Fruit fly (Drosophila melanogaster) whole organism, wandering third instar larva: ENCODE measurements around the gene RabX5.

Experiments
- Abd-B ChIP-seq: fragments of >200 bp; optimal IDR thresholded peaks from 2 replicates; lab custom pipeline; 2017; ENCODE audit warnings: missing biosample characterization, missing genetic modification characterization
- CG32264 ChIP-seq: fragments of 200-800 bp; sonication (Bioruptor generic); optimal IDR thresholded peaks from 2 replicates; lab custom pipeline; 2016; ENCODE audit warnings: missing biosample characterization, missing genetic modification characterization
- CG9705 ChIP-seq: fragments of 200-800 bp; sonication (Bioruptor generic); optimal IDR thresholded peaks from 2 replicates; lab custom pipeline; 2018; ENCODE audit warnings: missing biosample characterization, mild to moderate bottlenecking, missing genetic modification characterization
- CrebA ChIP-seq: fragments of 200-800 bp; sonication (Bioruptor generic); optimal IDR thresholded peaks from 2 replicates; lab custom pipeline; 2016; ENCODE audit warnings: missing biosample characterization, mild to moderate bottlenecking, missing genetic modification characterization, borderline replicate concordance
- Dfd ChIP-seq: fragments of >200 bp; optimal IDR thresholded peaks from 2 replicates; lab custom pipeline; 2017; ENCODE audit warnings: missing biosample characterization, missing genetic modification characterization
- Dif ChIP-seq: fragments of 200-275, 200-300 bp; sonication (Bioruptor generic); optimal IDR thresholded peaks from 2 replicates; lab custom pipeline; 2018; ENCODE audit warnings: missing biosample characterization, missing genetic modification characterization; ENCODE audit not compliant: partially characterized antibody
- GATAd ChIP-seq: sonication (Bioruptor generic); optimal IDR thresholded peaks from 2 replicates; lab custom pipeline; 2016; ENCODE audit warnings: missing biosample characterization, missing genetic modification characterization
- HLH106 ChIP-seq: fragments of 200-800 bp; optimal IDR thresholded peaks from 3 replicates; lab custom pipeline; 2019; ENCODE audit warnings: missing biosample characterization, mild to moderate bottlenecking, missing genetic modification characterization, moderate library complexity
- Hnf4 ChIP-seq: fragments of 200-800 bp; sonication (Bioruptor generic); optimal IDR thresholded peaks from 2 replicates; lab custom pipeline; 2016; ENCODE audit warnings: missing biosample characterization, mild to moderate bottlenecking, missing genetic modification characterization
- Hr78 ChIP-seq: fragments of >200 bp; optimal IDR thresholded peaks from 2 replicates; lab custom pipeline; 2017; ENCODE audit warnings: missing biosample characterization, missing genetic modification characterization
- Hr83 ChIP-seq: fragments of 200-300 bp; sonication (Bioruptor generic); optimal IDR thresholded peaks from 2 replicates; lab custom pipeline; 2016; ENCODE audit warnings: missing biosample characterization, mild to moderate bottlenecking, missing genetic modification characterization, moderate library complexity; ENCODE audit not compliant: poor library complexity, severe bottlenecking
- Jra ChIP-seq: sonication (Bioruptor generic); optimal IDR thresholded peaks from 2 replicates; lab custom pipeline; 2016; ENCODE audit warnings: missing biosample characterization, missing genetic modification characterization
- Mio ChIP-seq: sonication (Bioruptor generic); optimal IDR thresholded peaks from 2 replicates; lab custom pipeline; 2016; ENCODE audit warnings: missing biosample characterization, missing genetic modification characterization
- Myc ChIP-seq: fragments of >200 bp; optimal IDR thresholded peaks from 2 replicates; lab custom pipeline; 2017
- N ChIP-seq: fragments of >200 bp; optimal IDR thresholded peaks from 2 replicates; lab custom pipeline; 2018; ENCODE audit warnings: missing biosample characterization, missing external identifiers, missing genetic modification characterization
- OdsH ChIP-seq: fragments of 200-800 bp; sonication (Bioruptor generic); optimal IDR thresholded peaks from 2 replicates; lab custom pipeline; 2016; ENCODE audit warnings: missing biosample characterization, mild to moderate bottlenecking, missing genetic modification characterization
- Rel ChIP-seq, 2 experiments: fragments of 200-800 bp; sonication (Bioruptor generic) in 1 of 2; optimal IDR thresholded peaks; 2 replicates in 1 of 2; 3 replicates in 1 of 2; lab custom pipeline; 2016 to 2019; ENCODE audit warnings: mild to moderate bottlenecking in 2 of 2, missing biosample characterization in 2 of 2, missing genetic modification characterization in 2 of 2, moderate library complexity in 1 of 2
- Sp1 ChIP-seq: fragments of 200-800 bp; sonication (Bioruptor generic); optimal IDR thresholded peaks from 3 replicates; lab custom pipeline; 2019; ENCODE audit warnings: missing biosample characterization, mild to moderate bottlenecking, missing genetic modification characterization, moderate library complexity
- Vsx2 ChIP-seq: fragments of 200-300, 225-300 bp; sonication (Bioruptor generic); optimal IDR thresholded peaks from 2 replicates; lab custom pipeline; 2018; ENCODE audit warnings: missing biosample characterization, missing genetic modification characterization; ENCODE audit not compliant: partially characterized antibody
- br ChIP-seq: fragments of 200-800 bp; sonication (Bioruptor generic); optimal IDR thresholded peaks from 2 replicates; lab custom pipeline; 2016; ENCODE audit warnings: missing biosample characterization, missing genetic modification characterization
- brk ChIP-seq: fragments of 200-800 bp; sonication (Bioruptor generic); optimal IDR thresholded peaks from 2 replicates; lab custom pipeline; 2016; ENCODE audit warnings: missing biosample characterization, mild to moderate bottlenecking, missing genetic modification characterization
- dl ChIP-seq, 2 experiments: fragments of 175-275, 200-275 bp in 1 of 2; fragments of 200-275 bp in 1 of 2; sonication (Bioruptor generic); optimal IDR thresholded peaks; lab custom pipeline; 2018; ENCODE audit warnings: mild to moderate bottlenecking in 2 of 2, missing biosample characterization in 2 of 2, missing genetic modification characterization in 2 of 2, moderate library complexity in 2 of 2; ENCODE audit not compliant: partially characterized antibody in 2 of 2, insufficient read depth in 1 of 2
- dmrt93B ChIP-seq: fragments of 200-800 bp; sonication (Bioruptor generic); optimal IDR thresholded peaks from 2 replicates; lab custom pipeline; 2018; ENCODE audit warnings: missing biosample characterization, mild to moderate bottlenecking, missing genetic modification characterization
- dsf ChIP-seq: sonication (Bioruptor generic); optimal IDR thresholded peaks from 2 replicates; lab custom pipeline; 2016; ENCODE audit warnings: missing biosample characterization, missing genetic modification characterization, borderline replicate concordance
- ey ChIP-seq: fragments of 200-800 bp; sonication (Bioruptor generic); optimal IDR thresholded peaks from 2 replicates; lab custom pipeline; 2016; ENCODE audit warnings: missing biosample characterization, missing genetic modification characterization
- foxo ChIP-seq, 2 experiments: fragments of 200-800 bp; sonication (Bioruptor generic); optimal IDR thresholded peaks; 2 replicates in 1 of 2; 3 replicates in 1 of 2; lab custom pipeline; 2016 to 2017; ENCODE audit warnings: missing biosample characterization in 2 of 2, missing genetic modification characterization in 2 of 2
- fru ChIP-seq: fragments of 200-800 bp; sonication (Bioruptor generic); optimal IDR thresholded peaks from 3 replicates; lab custom pipeline; 2016; ENCODE audit warnings: missing biosample characterization, mild to moderate bottlenecking, missing genetic modification characterization
- h ChIP-seq: fragments of 200-800 bp; sonication (Bioruptor generic); optimal IDR thresholded peaks from 3 replicates; lab custom pipeline; 2016; ENCODE audit warnings: missing biosample characterization, mild to moderate bottlenecking, missing genetic modification characterization
- jim ChIP-seq: fragments of 175-275, 200-325 bp; sonication (Bioruptor generic); optimal IDR thresholded peaks from 2 replicates; lab custom pipeline; 2016; ENCODE audit warnings: missing biosample characterization, mild to moderate bottlenecking, missing genetic modification characterization
- lola ChIP-seq: fragments of >200 bp; optimal IDR thresholded peaks from 2 replicates; lab custom pipeline; 2017; ENCODE audit warnings: missing biosample characterization, missing genetic modification characterization
- pan ChIP-seq: fragments of >200 bp; optimal IDR thresholded peaks from 2 replicates; lab custom pipeline; 2017
- psq ChIP-seq: fragments of 200-800 bp; sonication (Bioruptor generic); optimal IDR thresholded peaks from 3 replicates; lab custom pipeline; 2017; ENCODE audit warnings: missing biosample characterization, mild to moderate bottlenecking, missing genetic modification characterization, moderate library complexity
- rgr ChIP-seq: fragments of 200-800 bp; sonication (Bioruptor generic); optimal IDR thresholded peaks from 3 replicates; lab custom pipeline; 2016; ENCODE audit warnings: missing biosample characterization, mild to moderate bottlenecking, missing genetic modification characterization
- sage ChIP-seq: fragments of 200-800 bp; sonication (Bioruptor generic); optimal IDR thresholded peaks from 2 replicates; lab custom pipeline; 2016; ENCODE audit warnings: missing biosample characterization, mild to moderate bottlenecking, missing genetic modification characterization
- sv ChIP-seq: fragments of 200-800 bp; sonication (Bioruptor generic); optimal IDR thresholded peaks from 3 replicates; lab custom pipeline; 2016; ENCODE audit warnings: missing biosample characterization, missing genetic modification characterization
- tai ChIP-seq: sonication (Bioruptor generic); optimal IDR thresholded peaks from 2 replicates; lab custom pipeline; 2016; ENCODE audit warnings: missing biosample characterization, missing genetic modification characterization
- usp ChIP-seq: fragments of >200 bp; optimal IDR thresholded peaks from 2 replicates; lab custom pipeline; 2017; ENCODE audit warnings: missing biosample characterization, missing genetic modification characterization
- woc ChIP-seq: sonication (Bioruptor generic); optimal IDR thresholded peaks from 2 replicates; lab custom pipeline; 2016; ENCODE audit warnings: missing biosample characterization, mild to moderate bottlenecking, missing genetic modification characterization

Gene RabX5

dm6 chr3L:1644920-1645567 is 24.9 kb downstream of the RabX5 start, which contains the start of the genes alphaCOP and CG13919:
Gene alphaCOP (minus strand): TSS chr3L:1645199.
Gene CG13919 (plus strand): TSS chr3L:1645467.
- TF ChIP-seq Hr83 (GFP tag; lab: Kevin White, UChicago) = peak; percentile 83
- peak; percentile 78 for TF ChIP-seq GATAd
- no peak for TF ChIP-seq Dif (GFP tag; lab: Kevin White, UChicago)
- TF ChIP-seq N (GFP tag; lab: Kevin White, UChicago) = no peak
- TF ChIP-seq Vsx2 = no peak
- no peak for TF ChIP-seq CrebA (GFP tag; lab: Kevin White, UChicago)
- TF ChIP-seq pan (lab: Kevin White, UChicago) = no peak
- peak; percentile 95 for TF ChIP-seq ey (GFP tag; lab: Kevin White, UChicago)
- TF ChIP-seq Abd-B (GFP tag; lab: Kevin White, UChicago) = no peak
- peak; percentile 97 for TF ChIP-seq Sp1 (GFP tag; lab: Kevin White, UChicago)
- TF ChIP-seq Dfd = no peak
- peak; percentile 96 for TF ChIP-seq woc
- TF ChIP-seq Mio (GFP tag; lab: Kevin White, UChicago) = peak; percentile 60
- TF ChIP-seq Jra = peak; percentile 96
- peak; percentile 95 for TF ChIP-seq fru (GFP tag; lab: Kevin White, UChicago)
- no peak for TF ChIP-seq usp (GFP tag; lab: Kevin White, UChicago)
- TF ChIP-seq sage (GFP tag; lab: Kevin White, UChicago) = no peak
- TF ChIP-seq Hnf4 (GFP tag; lab: Kevin White, UChicago) = no peak
- peak; percentile 88 for TF ChIP-seq Rel (GFP tag; optimal IDR thresholded peaks at IDR 0.05; lab: Kevin White, UChicago)
- TF ChIP-seq Rel (tag; optimal IDR thresholded peaks at IDR 0.05; lab: Kevin White, UChicago) = peak; percentile 83
- peak; percentile 98 for TF ChIP-seq rgr (GFP tag; lab: Kevin White, UChicago)
- no peak for TF ChIP-seq brk (GFP tag; lab: Kevin White, UChicago)
- TF ChIP-seq br = peak; percentile 96
- peak; percentile 97 for TF ChIP-seq OdsH (GFP tag; lab: Kevin White, UChicago)
- peak; percentile 98 for TF ChIP-seq HLH106 (tag; lab: Kevin White, UChicago)
- TF ChIP-seq psq (GFP tag; lab: Kevin White, UChicago) = peak; percentile 95
- no peak for TF ChIP-seq dl (GFP tag; optimal IDR thresholded peaks at IDR 0.05; lab: Kevin White, UChicago; ENCODE audit: insufficient read depth in 1 of 2, partially characterized antibody in 2 of 2)
- peak; percentile 89 for TF ChIP-seq dmrt93B (GFP tag; lab: Kevin White, UChicago)
- TF ChIP-seq h (GFP tag; lab: Kevin White, UChicago) = peak; percentile 99
- peak; percentile 86 for TF ChIP-seq CG9705 (GFP tag; lab: Kevin White, UChicago)
- peak; percentile 97 for TF ChIP-seq sv (GFP tag; lab: Kevin White, UChicago)
- TF ChIP-seq foxo (GFP tag; optimal IDR thresholded peaks at IDR 0.05; lab: Kevin White, UChicago) = peak; percentile 80 to 98
- no peak for TF ChIP-seq Hr78
- no peak for TF ChIP-seq lola (GFP tag; lab: Kevin White, UChicago)
- TF ChIP-seq CG32264 (GFP tag; lab: Kevin White, UChicago) = peak; percentile 91
- TF ChIP-seq dsf (GFP tag; lab: Kevin White, UChicago) = peak; percentile 94
- TF ChIP-seq Myc = peak; percentile 32
- TF ChIP-seq jim (GFP tag; lab: Kevin White, UChicago) = no peak
- no peak for TF ChIP-seq tai (GFP tag; lab: Kevin White, UChicago)

DNA sequence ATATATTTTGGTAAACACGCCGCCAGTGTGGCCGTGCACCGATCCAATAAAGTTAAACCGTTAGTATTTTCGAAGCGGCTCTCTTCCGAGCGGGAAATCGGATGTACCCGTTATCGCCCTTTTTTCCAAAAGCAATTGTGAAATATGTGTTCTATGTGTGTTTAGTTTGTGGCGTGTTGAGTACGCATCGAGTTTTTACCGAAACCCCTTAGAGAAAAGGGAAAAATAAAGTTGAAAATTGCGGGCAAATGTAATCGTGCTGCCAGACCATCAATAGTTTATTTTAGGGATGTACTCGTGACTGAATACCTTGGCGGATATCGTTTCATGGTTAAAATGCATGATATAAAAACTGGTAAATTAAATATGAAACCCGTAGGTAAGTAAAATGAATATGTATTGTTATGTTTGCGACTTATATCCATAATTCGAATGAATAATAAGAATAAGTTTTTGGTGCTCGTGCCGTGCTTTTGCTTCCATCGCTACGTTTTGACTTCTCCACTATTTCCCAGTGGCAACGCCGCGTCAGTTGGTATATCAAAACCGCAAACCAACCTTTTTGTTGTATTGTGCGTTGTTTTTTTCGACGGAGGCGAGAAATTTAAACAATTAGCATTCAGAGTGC is 30.6 kb downstream of the RabX5 start, which contains the start of the genes Mettl2 and Bgb:
TSS of gene Mettl2 (minus strand) at position 51 of the 628 bp plus-strand sequence.
TSS of gene Bgb (plus strand) at position 527 of the 628 bp plus-strand sequence.
- peak; percentile 82 for TF ChIP-seq br
- peak; percentile 54 for TF ChIP-seq Sp1 (GFP tag; lab: Kevin White, UChicago)
- peak; percentile 79 for TF ChIP-seq CG9705 (GFP tag; lab: Kevin White, UChicago)
- no peak for TF ChIP-seq Rel (GFP tag; optimal IDR thresholded peaks at IDR 0.05; lab: Kevin White, UChicago)
- TF ChIP-seq Rel (tag; optimal IDR thresholded peaks at IDR 0.05; lab: Kevin White, UChicago) = peak; percentile 16
- TF ChIP-seq GATAd = no peak
- TF ChIP-seq ey (GFP tag; lab: Kevin White, UChicago) = peak; percentile 83
- no peak for TF ChIP-seq Vsx2
- no peak for TF ChIP-seq dl (GFP tag; optimal IDR thresholded peaks at IDR 0.05; lab: Kevin White, UChicago; ENCODE audit: insufficient read depth in 1 of 2, partially characterized antibody in 2 of 2)
- TF ChIP-seq psq (GFP tag; lab: Kevin White, UChicago) = peak; percentile 62
- TF ChIP-seq CG32264 (GFP tag; lab: Kevin White, UChicago) = peak; percentile 56
- peak; percentile 71 for TF ChIP-seq OdsH (GFP tag; lab: Kevin White, UChicago)
- peak in 1 of 2 experiments; percentile 89 for TF ChIP-seq foxo (GFP tag; optimal IDR thresholded peaks at IDR 0.05; lab: Kevin White, UChicago)
- peak; percentile 8 for TF ChIP-seq Hr83 (GFP tag; lab: Kevin White, UChicago)
- peak; percentile 94 for TF ChIP-seq woc
- peak; percentile 62 for TF ChIP-seq sv (GFP tag; lab: Kevin White, UChicago)
- peak; percentile 77 for TF ChIP-seq dmrt93B (GFP tag; lab: Kevin White, UChicago)
- TF ChIP-seq fru (GFP tag; lab: Kevin White, UChicago) = peak; percentile 86
- peak; percentile 88 for TF ChIP-seq rgr (GFP tag; lab: Kevin White, UChicago)
- peak; percentile 89 for TF ChIP-seq HLH106 (tag; lab: Kevin White, UChicago)
- TF ChIP-seq pan (lab: Kevin White, UChicago) = no peak
- TF ChIP-seq h (GFP tag; lab: Kevin White, UChicago) = peak; percentile 86
- TF ChIP-seq Hr78 = no peak
